Fruit fly (Drosophila melanogaster) whole organism, embryonic: ENCODE data around the gene Myo31DF.

Source experiments
- Abd-B ChIP-seq: fragments of 200-800 bp; sonication (Bioruptor generic); optimal IDR thresholded peaks from 2 replicates; lab custom pipeline; 2018; ENCODE audit warnings: missing biosample characterization, mild to moderate bottlenecking, missing genetic modification characterization, moderate library complexity
- CG10979 ChIP-seq: fragments of 200-800 bp; sonication (Bioruptor generic); optimal IDR thresholded peaks from 2 replicates; lab custom pipeline; 2018; ENCODE audit warnings: missing biosample characterization, mild to moderate bottlenecking, missing genetic modification characterization, moderate library complexity
- CG11504 ChIP-seq: fragments of 200-800 bp; sonication (Bioruptor generic); optimal IDR thresholded peaks from 3 replicates; lab custom pipeline; 2019; ENCODE audit warnings: missing biosample characterization, mild to moderate bottlenecking, missing genetic modification characterization, moderate library complexity
- CG13894 ChIP-seq: fragments of 200-800 bp; sonication (Bioruptor generic); optimal IDR thresholded peaks from 3 replicates; lab custom pipeline; 2018; ENCODE audit warnings: missing biosample characterization, mild to moderate bottlenecking, missing genetic modification characterization, moderate library complexity
- CG15601 ChIP-seq: fragments of 200-800 bp; sonication (Bioruptor generic); optimal IDR thresholded peaks from 3 replicates; lab custom pipeline; 2019; ENCODE audit warnings: missing biosample characterization, mild to moderate bottlenecking, missing genetic modification characterization, moderate library complexity
- CG17385 ChIP-seq: fragments of 200-800 bp; sonication (Bioruptor generic); optimal IDR thresholded peaks from 3 replicates; lab custom pipeline; 2018; ENCODE audit warnings: missing biosample characterization, mild to moderate bottlenecking, missing genetic modification characterization
- CG18262 ChIP-seq: fragments of 200-800 bp; optimal IDR thresholded peaks from 3 replicates; lab custom pipeline; 2019; ENCODE audit warnings: missing biosample characterization, mild to moderate bottlenecking, missing genetic modification characterization, moderate library complexity
- CG18764 ChIP-seq: fragments of 200-800 bp; sonication (Bioruptor generic); optimal IDR thresholded peaks from 3 replicates; lab custom pipeline; 2016; ENCODE audit warnings: missing biosample characterization, missing genetic modification characterization
- CG2678 ChIP-seq: fragments of 200-800 bp; sonication (Bioruptor generic); optimal IDR thresholded peaks from 3 replicates; lab custom pipeline; 2019; ENCODE audit warnings: missing biosample characterization, mild to moderate bottlenecking, missing genetic modification characterization, moderate library complexity
- CG2712 ChIP-seq: fragments of 200-800 bp; optimal IDR thresholded peaks from 3 replicates; lab custom pipeline; 2019; ENCODE audit warnings: missing biosample characterization, mild to moderate bottlenecking, missing genetic modification characterization, moderate library complexity
- CG32532 ChIP-seq: fragments of 200-800 bp; sonication (Bioruptor generic); IDR thresholded peaks from 2 replicates; pipeline ENCODE4 v1.3.6; 2022; ENCODE audit warnings: missing biosample characterization, missing genetic modification characterization
- CG33557 ChIP-seq: fragments of 200-800 bp; sonication (Bioruptor generic); optimal IDR thresholded peaks from 2 replicates; lab custom pipeline; 2019; ENCODE audit warnings: missing biosample characterization, mild to moderate bottlenecking, missing genetic modification characterization, moderate library complexity
- CG3407 ChIP-seq: fragments of 200-800 bp; sonication (Bioruptor generic); optimal IDR thresholded peaks from 2 replicates; lab custom pipeline; 2018; ENCODE audit warnings: missing biosample characterization, mild to moderate bottlenecking, missing genetic modification characterization
- CG4360 ChIP-seq: fragments of 200-800 bp; sonication (Bioruptor generic); IDR thresholded peaks from 2 replicates; pipeline ENCODE4 v1.3.6; 2022; ENCODE audit warnings: missing biosample characterization, missing genetic modification characterization
- CG4424 ChIP-seq: fragments of 200-800 bp; sonication (Bioruptor generic); optimal IDR thresholded peaks from 3 replicates; lab custom pipeline; 2016; ENCODE audit warnings: missing biosample characterization, missing genetic modification characterization
- CG6689 ChIP-seq: fragments of 200-800 bp; sonication (Bioruptor generic); IDR thresholded peaks from 2 replicates; pipeline ENCODE4 v1.3.6; 2022; ENCODE audit warnings: missing biosample characterization, missing genetic modification characterization
- CG7745 ChIP-seq: fragments of 200-800 bp; sonication (Bioruptor generic); optimal IDR thresholded peaks from 2 replicates; lab custom pipeline; 2018; ENCODE audit warnings: missing biosample characterization, mild to moderate bottlenecking, missing genetic modification characterization, moderate library complexity
- Deaf1 ChIP-seq: fragments of 200-800 bp; optimal IDR thresholded peaks from 3 replicates; lab custom pipeline; 2019; ENCODE audit warnings: missing biosample characterization, mild to moderate bottlenecking, missing genetic modification characterization, moderate library complexity
- Dfd ChIP-seq, 2 experiments: fragments of >200 bp; optimal IDR thresholded peaks; 2 replicates each; lab custom pipeline; 2017; ENCODE audit warnings: missing biosample characterization in 2 of 2, missing genetic modification characterization in 2 of 2
- Ets65A ChIP-seq: fragments of 200-800 bp; sonication (Bioruptor generic); peaks from one replicate; lab custom pipeline; 2016; ENCODE audit warnings: missing biosample characterization, missing genetic modification characterization
- H2.0 ChIP-seq: fragments of 200-800 bp; sonication (Bioruptor generic); IDR thresholded peaks from 2 replicates; pipeline ENCODE4 v1.3.6; 2022; ENCODE audit warnings: missing biosample characterization, missing genetic modification characterization
- HLH3B ChIP-seq: fragments of 200-800 bp; sonication (Bioruptor generic); IDR thresholded peaks from 2 replicates; pipeline ENCODE4 v1.3.6; 2022; ENCODE audit warnings: missing biosample characterization, missing genetic modification characterization
- Hr3 ChIP-seq: fragments of 200-800 bp; sonication (Bioruptor generic); optimal IDR thresholded peaks from 3 replicates; lab custom pipeline; 2016; ENCODE audit warnings: missing biosample characterization, missing genetic modification characterization
- Hr51 ChIP-seq, 2 experiments: fragments of 200-800 bp; sonication (Bioruptor generic); optimal IDR thresholded peaks; 2 replicates in 1 of 2; 3 replicates in 1 of 2; lab custom pipeline; 2016 to 2018; ENCODE audit warnings: missing biosample characterization in 2 of 2, missing genetic modification characterization in 2 of 2, mild to moderate bottlenecking in 1 of 2, moderate library complexity in 1 of 2
- Max ChIP-seq: fragments of 200-800 bp; sonication (Bioruptor generic); optimal IDR thresholded peaks from 2 replicates; lab custom pipeline; 2016; ENCODE audit warnings: missing biosample characterization, mild to moderate bottlenecking, missing genetic modification characterization
- Xrp1 ChIP-seq: fragments of 200-800 bp; sonication (Bioruptor generic); IDR thresholded peaks from 2 replicates; pipeline ENCODE4 v1.3.6; 2022; ENCODE audit warnings: missing biosample characterization, missing genetic modification characterization
- ac ChIP-seq: fragments of 200-800 bp; sonication (Bioruptor generic); optimal IDR thresholded peaks from 3 replicates; lab custom pipeline; 2017; ENCODE audit warnings: missing biosample characterization, mild to moderate bottlenecking, missing genetic modification characterization
- ash1 ChIP-seq: fragments of 200-800 bp; sonication (Bioruptor generic); optimal IDR thresholded peaks from 2 replicates; lab custom pipeline; 2018; ENCODE audit warnings: missing biosample characterization, mild to moderate bottlenecking, missing genetic modification characterization
- cato ChIP-seq: fragments of 200-800 bp; sonication (Bioruptor generic); optimal IDR thresholded peaks from 2 replicates; lab custom pipeline; 2016; ENCODE audit warnings: missing biosample characterization, missing genetic modification characterization, borderline replicate concordance
- dmrt99B ChIP-seq: fragments of 200-800 bp; sonication (Bioruptor generic); optimal IDR thresholded peaks from 2 replicates; lab custom pipeline; 2018; ENCODE audit warnings: missing biosample characterization, mild to moderate bottlenecking, missing genetic modification characterization, moderate library complexity
- dpn ChIP-seq, 2 experiments: fragments of 200-800 bp; sonication (Bioruptor generic); optimal IDR thresholded peaks; 3 replicates each; lab custom pipeline; 2016; ENCODE audit warnings: missing biosample characterization in 2 of 2, missing genetic modification characterization in 2 of 2
- en ChIP-seq: fragments of 200-800 bp; sonication (Bioruptor generic); optimal IDR thresholded peaks from 2 replicates; lab custom pipeline; 2016; ENCODE audit warnings: missing biosample characterization, missing genetic modification characterization
- esg ChIP-seq: fragments of 200-800 bp; sonication (Bioruptor generic); conservative IDR thresholded peaks from 2 replicates; pipeline ENCODE4 v1.3.6; 2022; ENCODE audit warnings: missing biosample characterization, missing genetic modification characterization
- eve ChIP-seq, 2 experiments: fragments of >200 bp; optimal IDR thresholded peaks; 2 replicates each; lab custom pipeline; 2017; ENCODE audit warnings: missing biosample characterization in 2 of 2, missing genetic modification characterization in 2 of 2
- gsb-n ChIP-seq: fragments of 200-800 bp; sonication (Bioruptor generic); optimal IDR thresholded peaks from 3 replicates; lab custom pipeline; 2018; ENCODE audit warnings: missing biosample characterization, mild to moderate bottlenecking, missing genetic modification characterization
- hth ChIP-seq: fragments of >200 bp; optimal IDR thresholded peaks from 2 replicates; lab custom pipeline; 2017; ENCODE audit warnings: inconsistent platforms
- lmd ChIP-seq: fragments of 200-800 bp; sonication (Bioruptor generic); IDR thresholded peaks from 2 replicates; pipeline ENCODE4 v1.3.6; 2022; ENCODE audit warnings: missing biosample characterization, missing genetic modification characterization
- lola ChIP-seq, 3 experiments: fragments of >200 bp in 2 of 3; fragments of 200-800 bp in 1 of 3; sonication (Bioruptor generic) in 1 of 3; optimal IDR thresholded peaks; 2 replicates each; lab custom pipeline; 2017 to 2019; ENCODE audit warnings: missing biosample characterization in 3 of 3, missing genetic modification characterization in 3 of 3, mild to moderate bottlenecking in 1 of 3, moderate library complexity in 1 of 3
- nmo ChIP-seq: fragments of 200-800 bp; sonication (Bioruptor generic); optimal IDR thresholded peaks from 2 replicates; lab custom pipeline; 2018; ENCODE audit warnings: missing biosample characterization, mild to moderate bottlenecking, missing genetic modification characterization, moderate library complexity
- oc ChIP-seq: fragments of 200-800 bp; sonication (Bioruptor generic); optimal IDR thresholded peaks from 2 replicates; lab custom pipeline; 2018; ENCODE audit warnings: missing biosample characterization, mild to moderate bottlenecking, missing genetic modification characterization, moderate library complexity
- odd ChIP-seq: fragments of 200-800 bp; sonication (Bioruptor generic); optimal IDR thresholded peaks from 2 replicates; lab custom pipeline; 2017; ENCODE audit warnings: missing biosample characterization, mild to moderate bottlenecking, missing genetic modification characterization
- peb ChIP-seq: fragments of 200-800 bp; sonication (Bioruptor generic); IDR thresholded peaks from 2 replicates; pipeline ENCODE4 v1.3.6; 2022; ENCODE audit warnings: missing biosample characterization, missing genetic modification characterization
- phol ChIP-seq: fragments of 200-800 bp; sonication (Bioruptor generic); optimal IDR thresholded peaks from 3 replicates; lab custom pipeline; 2018; ENCODE audit warnings: missing biosample characterization, mild to moderate bottlenecking, missing genetic modification characterization, moderate library complexity
- tin ChIP-seq: fragments of 200-800 bp; sonication (Bioruptor generic); optimal IDR thresholded peaks from 3 replicates; lab custom pipeline; 2016; ENCODE audit warnings: missing biosample characterization, missing genetic modification characterization
- trh ChIP-seq: fragments of 200-800 bp; sonication (Bioruptor generic); optimal IDR thresholded peaks from 2 replicates; lab custom pipeline; 2016; ENCODE audit warnings: missing biosample characterization, missing genetic modification characterization
- vvl ChIP-seq: fragments of 200-800 bp; sonication (Bioruptor generic); IDR thresholded peaks from 2 replicates; pipeline ENCODE4 v1.3.6; 2022; ENCODE audit warnings: missing biosample characterization, missing genetic modification characterization
- zen ChIP-seq: fragments of 200-800 bp; sonication (Bioruptor generic); optimal IDR thresholded peaks from 3 replicates; lab custom pipeline; 2018; ENCODE audit warnings: missing biosample characterization, mild to moderate bottlenecking, missing genetic modification characterization, moderate library complexity
- zfh1 ChIP-seq: fragments of 200-800 bp; sonication (Bioruptor generic); IDR thresholded peaks from 3 replicates; pipeline ENCODE4 v1.3.6; 2022; ENCODE audit warnings: missing biosample characterization, missing genetic modification characterization

Gene Myo31DF

dm6 chr2L:10543048-10543752 is 36.6 kb upstream of the Myo31DF start:
- peak; percentile 30 for TF ChIP-seq ac (GFP tag; lab: Kevin White, UChicago)
- TF ChIP-seq esg (GFP tag; lab: Robert Waterston, UW): peak; percentile 32; the same call in 1 of the 2 replicates
- TF ChIP-seq oc (tag; lab: Kevin White, UChicago): peak; percentile 22
- peak; percentile 47 for TF ChIP-seq CG33557 (GFP tag; lab: Kevin White, UChicago)
- TF ChIP-seq Deaf1: no peak
- TF ChIP-seq CG18764 (GFP tag; lab: Kevin White, UChicago): peak; percentile 5
- TF ChIP-seq CG2678 (tag; lab: Kevin White, UChicago): peak; percentile 69
- TF ChIP-seq zfh1 (GFP tag; lab: Robert Waterston, UW): 0 out of 3 replicates have a peak, but pooled peaks have one; percentile 28
- TF ChIP-seq Ets65A (GFP tag; lab: Kevin White, UChicago): peak; percentile 88
- TF ChIP-seq CG6689 (GFP tag; lab: Robert Waterston, UW): peak; percentile 70
- TF ChIP-seq CG4424 (GFP tag; lab: Kevin White, UChicago): peak; percentile 57
- peak; percentile 73 for TF ChIP-seq gsb-n (tag; lab: Kevin White, UChicago)
- no peak for TF ChIP-seq ash1 (GFP tag; lab: Kevin White, UChicago)
- TF ChIP-seq eve (GFP tag; optimal IDR thresholded peaks at IDR 0.05; lab: Kevin White, UChicago): peak in 1 of 2 experiments; percentile 56
- peak; percentile 18 for TF ChIP-seq CG3407 (GFP tag; lab: Kevin White, UChicago)
- no peak for TF ChIP-seq hth
- TF ChIP-seq CG4360: 0 out of 2 replicates have a peak, but pooled peaks have one; percentile 24
- peak; percentile 65 for TF ChIP-seq CG15601
- TF ChIP-seq CG13894: no peak
- peak; percentile 73 for TF ChIP-seq nmo (GFP tag; lab: Kevin White, UChicago)
- no peak for TF ChIP-seq trh (GFP tag; lab: Kevin White, UChicago)
- peak; percentile 40; the same call in 1 of the 2 replicates for TF ChIP-seq lmd (GFP tag; lab: Robert Waterston, UW)
- peak; percentile 40 for TF ChIP-seq Max (GFP tag; lab: Kevin White, UChicago)
- peak; percentile 73 for TF ChIP-seq phol
- peak; percentile 50 for TF ChIP-seq dmrt99B (tag; lab: Kevin White, UChicago)
- TF ChIP-seq CG17385 (GFP tag; lab: Kevin White, UChicago): peak; percentile 19
- peak; percentile 85 for TF ChIP-seq CG2712 (tag; lab: Kevin White, UChicago)
- TF ChIP-seq CG32532: 0 out of 2 replicates have a peak, but pooled peaks have one; percentile 25
- no peak for TF ChIP-seq en (GFP tag; lab: Kevin White, UChicago)
- TF ChIP-seq Hr51 (GFP tag; optimal IDR thresholded peaks at IDR 0.05; lab: Kevin White, UChicago): peak in 1 of 2 experiments; percentile 46
- TF ChIP-seq Xrp1: peak; percentile 74
- peak; percentile 7 for TF ChIP-seq Abd-B (GFP tag; lab: Kevin White, UChicago)
- peak in 1 of 2 experiments; percentile 47 for TF ChIP-seq dpn (GFP tag; optimal IDR thresholded peaks at IDR 0.05; lab: Kevin White, UChicago)
- peak; percentile 81 for TF ChIP-seq CG7745
- no peak for TF ChIP-seq odd (GFP tag; lab: Kevin White, UChicago)
- peak; percentile 79 for TF ChIP-seq CG18262 (tag; lab: Kevin White, UChicago)
- TF ChIP-seq CG10979: peak; percentile 84
- no peak for TF ChIP-seq cato (GFP tag; lab: Kevin White, UChicago)
- peak; percentile 15; the same call in 1 of the 2 replicates for TF ChIP-seq peb (GFP tag; lab: Robert Waterston, UW)
- TF ChIP-seq Dfd (GFP tag; optimal IDR thresholded peaks at IDR 0.05; lab: Kevin White, UChicago): no peak
- peak; percentile 48 for TF ChIP-seq tin
- peak; percentile 16; the same call in 1 of the 2 replicates for TF ChIP-seq H2.0 (GFP tag; lab: Robert Waterston, UW)
- peak; percentile 68 for TF ChIP-seq vvl (GFP tag; lab: Robert Waterston, UW)
- peak; percentile 66 for TF ChIP-seq CG11504 (tag; lab: Kevin White, UChicago)
- TF ChIP-seq HLH3B (GFP tag; lab: Robert Waterston, UW): peak; percentile 37
- peak; percentile 69 for TF ChIP-seq Hr3 (GFP tag; lab: Kevin White, UChicago)
- TF ChIP-seq zen (tag; lab: Kevin White, UChicago): peak; percentile 19
- TF ChIP-seq lola (GFP tag; optimal IDR thresholded peaks at IDR 0.05; lab: Kevin White, UChicago): peak in 1 of 3 experiments; percentile 74
